Worm (Caenorhabditis elegans): ENCODE data around the gene Y44A6D.1.

Y44A6D.1 gene

DNA sequence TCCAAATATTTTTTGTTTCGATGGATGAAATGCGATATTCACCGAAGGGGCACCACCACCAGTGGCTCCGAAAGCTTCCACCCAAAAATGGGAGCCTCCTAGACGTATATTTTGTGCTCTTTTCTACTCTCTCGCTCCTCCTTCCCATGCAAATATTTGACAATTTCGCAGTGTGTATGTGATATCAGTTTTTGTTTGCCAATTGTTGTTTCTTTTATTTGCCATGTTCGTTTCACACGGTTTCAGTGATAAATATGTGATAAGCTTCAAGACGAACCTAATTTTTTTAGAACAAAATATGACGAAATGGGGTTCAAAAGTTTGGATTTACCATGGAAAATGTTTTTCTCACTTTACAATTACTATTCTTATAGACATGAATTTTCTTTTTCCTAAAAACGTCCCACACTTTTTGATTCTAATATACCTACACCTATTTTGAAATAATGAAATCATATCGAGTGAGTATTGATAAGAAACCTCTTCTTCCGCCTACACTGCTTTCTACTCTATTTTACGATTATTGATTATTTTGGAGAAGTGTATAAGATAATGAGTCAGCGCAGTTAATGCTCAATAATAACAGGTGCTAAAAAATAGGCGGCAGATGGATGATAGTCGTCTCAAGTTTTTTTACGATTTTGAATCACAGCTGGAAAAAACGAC is 35.9 kb downstream of the Y44A6D.1 start:
- no peak for TF ChIP-seq dao-5 (tag; optimal IDR thresholded peaks at IDR 0.05)
- no peak for TF ChIP-seq him-1 (tag; optimal IDR thresholded peaks at IDR 0.05)
- TF ChIP-seq W03F9.2 (tag; optimal IDR thresholded peaks at IDR 0.05): no peak

DNA sequence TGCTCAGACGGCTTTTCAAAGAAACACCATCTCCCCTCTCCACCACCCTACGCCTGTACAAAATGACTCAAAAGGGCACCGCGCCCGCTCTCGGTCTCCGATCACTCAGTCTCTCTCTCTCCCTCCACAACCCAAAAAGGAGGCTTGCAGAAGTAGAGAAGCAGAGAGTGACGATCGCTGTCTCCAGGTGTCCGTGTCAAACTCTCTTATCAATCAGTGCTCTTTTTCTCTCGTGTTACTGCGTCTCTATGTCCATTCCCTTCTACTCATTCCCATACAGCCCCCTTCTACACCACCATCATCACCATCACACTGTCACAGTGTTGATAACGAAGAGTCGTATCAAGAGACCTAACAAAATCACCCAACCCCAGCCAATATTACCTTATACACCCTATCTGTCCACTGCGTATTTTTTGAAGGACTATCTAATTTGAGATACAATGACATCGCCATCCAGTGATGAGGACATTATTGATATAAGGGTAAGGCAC is 37.2 kb downstream of the Y44A6D.1 start, which contains the start of gene pha-4:
pha-4 (plus strand) TSS at position 444 of the 494 bp plus-strand sequence.
- no peak for TF ChIP-seq dao-5 (tag; optimal IDR thresholded peaks at IDR 0.05)
- no peak for TF ChIP-seq W03F9.2 (tag; optimal IDR thresholded peaks at IDR 0.05)
- no peak for TF ChIP-seq him-1 (tag; optimal IDR thresholded peaks at IDR 0.05)

DNA sequence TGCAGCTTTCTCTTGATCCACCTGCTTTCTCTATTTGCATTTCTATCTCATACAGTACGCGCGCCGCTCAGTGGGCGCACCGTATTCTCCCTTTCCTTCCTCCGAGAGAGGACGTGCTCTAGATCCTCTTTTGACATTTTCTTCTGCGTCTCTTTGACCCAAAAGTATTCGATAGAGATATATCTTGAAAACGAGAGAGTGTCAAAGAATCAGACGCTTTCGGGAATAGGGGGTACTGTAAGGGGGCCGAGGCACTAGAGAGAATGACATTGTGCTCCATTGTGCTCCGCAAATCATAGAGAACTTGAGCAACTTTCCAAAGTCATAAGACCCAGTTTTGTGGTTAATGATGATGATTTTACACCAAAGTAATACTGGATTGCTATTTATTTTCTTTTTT is 40.7 kb downstream of the Y44A6D.1 start:
- TF ChIP-seq him-1 (tag; optimal IDR thresholded peaks at IDR 0.05) (no peak), dao-5 (tag; optimal IDR thresholded peaks at IDR 0.05) (no peak)

DNA sequence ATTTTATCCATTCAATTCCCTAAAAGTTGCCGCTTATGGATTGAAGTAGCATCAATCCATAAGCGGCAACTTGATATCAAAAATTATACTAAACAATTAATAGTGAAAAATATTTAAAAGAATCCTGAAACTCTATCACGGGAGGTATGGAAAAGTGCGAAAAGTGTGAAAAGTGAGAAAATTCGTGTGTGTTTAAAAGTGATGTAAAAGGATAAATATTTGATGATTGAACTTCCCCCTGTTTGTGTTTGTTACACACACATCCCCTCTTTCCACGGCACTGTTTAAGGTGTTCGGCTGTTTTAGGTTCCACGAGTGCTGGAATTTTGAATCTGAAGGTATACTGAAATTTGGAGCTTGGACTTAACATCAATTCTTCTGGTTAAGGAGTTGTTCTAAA is 41.9 kb downstream of the Y44A6D.1 start:
- TF ChIP-seq dao-5 (tag; optimal IDR thresholded peaks at IDR 0.05) (no peak), him-1 (tag; optimal IDR thresholded peaks at IDR 0.05) (no peak), W03F9.2 (tag; optimal IDR thresholded peaks at IDR 0.05) (no peak)

DNA sequence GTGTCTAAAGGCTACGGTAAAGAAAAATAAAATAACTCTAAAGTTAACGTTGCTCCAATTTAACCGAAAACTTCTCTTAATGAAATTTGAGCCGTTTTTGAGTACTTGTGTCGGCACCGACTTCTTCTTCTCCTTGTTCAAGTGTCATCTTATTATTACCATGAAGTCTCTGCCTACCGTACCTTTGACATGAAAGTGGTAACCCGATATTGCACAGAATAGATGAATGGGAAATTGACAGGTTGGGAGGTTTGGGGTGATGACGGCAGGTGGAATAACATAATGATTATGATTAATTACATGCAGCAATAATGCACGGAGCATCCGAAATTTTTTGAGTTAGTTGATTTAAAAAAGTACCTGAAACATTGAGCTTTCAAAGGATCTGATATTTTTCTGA is 43.0 kb downstream of the Y44A6D.1 start:
- TF ChIP-seq him-1 (tag; optimal IDR thresholded peaks at IDR 0.05) (no peak), dao-5 (tag; optimal IDR thresholded peaks at IDR 0.05) (no peak), W03F9.2 (tag; optimal IDR thresholded peaks at IDR 0.05) (no peak)

DNA sequence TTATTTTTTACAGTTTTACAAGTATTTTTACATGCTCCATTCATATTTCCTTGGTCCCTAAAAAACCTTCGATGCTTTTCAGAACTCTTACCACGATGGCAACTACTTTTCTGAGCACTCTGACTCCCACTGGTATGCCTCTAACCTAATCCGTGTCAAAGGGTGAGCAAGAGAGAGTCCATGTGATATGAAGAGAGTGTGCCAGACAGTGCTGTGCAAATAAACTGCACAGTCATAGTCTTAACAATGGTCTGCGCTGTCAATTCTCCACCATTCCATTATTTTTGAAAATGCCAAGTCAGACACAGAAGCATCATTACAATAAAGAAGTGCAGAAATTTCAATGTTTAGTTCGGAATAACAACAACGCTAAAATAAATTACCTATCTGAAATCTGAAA is 44.6 kb downstream of the Y44A6D.1 start:
- TF ChIP-seq dao-5 (tag; optimal IDR thresholded peaks at IDR 0.05) (no peak), him-1 (tag; optimal IDR thresholded peaks at IDR 0.05) (no peak), W03F9.2 (tag; optimal IDR thresholded peaks at IDR 0.05) (no peak)

DNA sequence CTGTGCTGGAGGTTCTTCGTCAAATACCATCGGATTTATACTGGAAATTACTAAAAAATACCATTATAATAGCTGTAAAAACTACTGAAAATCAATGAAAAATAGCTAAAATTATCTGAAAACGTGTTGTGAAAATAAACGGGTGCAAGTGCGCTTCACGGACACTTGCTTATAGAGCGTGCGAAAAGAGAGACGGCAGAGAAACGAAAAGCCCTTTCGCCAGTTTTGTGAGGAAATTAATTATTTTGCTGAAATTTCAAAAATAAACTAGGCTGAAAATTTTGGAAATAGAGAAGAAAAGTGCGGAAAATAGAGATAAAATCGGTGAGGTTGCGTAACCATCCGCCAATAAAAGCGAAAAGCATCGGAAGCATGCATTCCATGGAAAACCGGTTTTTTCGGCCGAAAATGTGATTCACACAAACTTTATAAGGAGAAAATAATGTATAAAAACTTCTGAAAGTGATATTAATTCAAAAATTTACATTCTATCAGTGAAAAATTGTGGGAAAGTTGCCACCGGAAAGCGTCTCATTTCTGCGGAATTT is 45.5 kb downstream of the Y44A6D.1 start, which contains the start of gene dnj-25:
dnj-25 (minus strand) TSS at position 57 of the 548 bp plus-strand sequence.
- TF ChIP-seq W03F9.2 (tag; optimal IDR thresholded peaks at IDR 0.05): no peak
- no peak for TF ChIP-seq dao-5 (tag; optimal IDR thresholded peaks at IDR 0.05)
- no peak for TF ChIP-seq him-1 (tag; optimal IDR thresholded peaks at IDR 0.05)

DNA sequence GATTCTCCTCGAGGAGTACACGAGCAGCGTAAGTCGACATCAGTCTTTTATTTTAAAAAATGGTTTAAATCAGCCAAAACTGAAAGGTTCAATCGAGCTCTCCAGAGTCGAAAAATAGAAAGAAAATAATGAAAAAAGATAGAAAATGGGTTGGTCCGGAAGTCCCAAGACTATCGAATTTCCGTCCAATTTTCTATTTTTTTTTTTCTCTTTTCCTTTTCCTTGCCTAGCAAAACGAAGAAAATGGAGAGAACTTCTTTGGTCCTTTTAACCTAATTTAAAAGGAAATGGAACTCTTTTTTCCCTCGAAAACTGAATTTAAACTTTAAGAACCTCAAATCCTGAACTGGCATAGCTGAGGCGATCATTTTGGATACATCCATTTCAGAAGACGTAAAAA is 50.4 kb downstream of the Y44A6D.1 start:
- TF ChIP-seq W03F9.2 (tag; optimal IDR thresholded peaks at IDR 0.05) (no peak), him-1 (tag; optimal IDR thresholded peaks at IDR 0.05) (no peak), dao-5 (tag; optimal IDR thresholded peaks at IDR 0.05) (no peak)
